Fruit fly (Drosophila melanogaster) whole organism, pupa: ENCODE data around the gene CG34327.

Experiments
- CG10348 ChIP-seq: fragments of 200-800 bp; sonication (Bioruptor generic); IDR thresholded peaks from 2 replicates; pipeline ENCODE4 v1.3.6; 2022; ENCODE audit warnings: missing biosample characterization, missing genetic modification characterization
- CG12605 ChIP-seq: fragments of 200-800 bp; sonication (Bioruptor generic); IDR thresholded peaks from 2 replicates; pipeline ENCODE4 v1.3.6; 2022; ENCODE audit warnings: missing biosample characterization, missing genetic modification characterization
- CG13204 ChIP-seq: fragments of 200-800 bp; sonication (Bioruptor generic); optimal IDR thresholded peaks from 2 replicates; lab custom pipeline; 2018; ENCODE audit warnings: missing biosample characterization, mild to moderate bottlenecking, missing genetic modification characterization, moderate library complexity
- CG14655 ChIP-seq: fragments of 200-800 bp; sonication (Bioruptor generic); optimal IDR thresholded peaks from 3 replicates; lab custom pipeline; 2017; ENCODE audit warnings: mild to moderate bottlenecking, missing biosample characterization, missing genetic modification reagents, missing genetic modification characterization
- CG15710 ChIP-seq: fragments of 200-800 bp; sonication (Bioruptor generic); optimal IDR thresholded peaks from 2 replicates; lab custom pipeline; 2018; ENCODE audit warnings: missing biosample characterization, mild to moderate bottlenecking, missing genetic modification characterization, moderate library complexity
- CG17806 ChIP-seq: fragments of 200-800 bp; sonication (Bioruptor generic); optimal IDR thresholded peaks from 2 replicates; lab custom pipeline; 2018; ENCODE audit warnings: missing biosample characterization, mild to moderate bottlenecking, missing genetic modification characterization, moderate library complexity
- CG32121 ChIP-seq: fragments of 200-800 bp; sonication (Bioruptor generic); IDR thresholded peaks from 2 replicates; pipeline ENCODE4 v1.3.6; 2022; ENCODE audit warnings: missing biosample characterization, missing genetic modification characterization
- CG34367 ChIP-seq: fragments of 200-800 bp; sonication (Bioruptor generic); optimal IDR thresholded peaks from 2 replicates; lab custom pipeline; 2018; ENCODE audit warnings: missing biosample characterization, mild to moderate bottlenecking, missing genetic modification characterization
- CG4496 ChIP-seq: fragments of 200-800 bp; sonication (Bioruptor generic); IDR thresholded peaks from 3 replicates; pipeline ENCODE4 v1.3.6; 2022; ENCODE audit warnings: missing biosample characterization, missing genetic modification characterization
- CG8159 ChIP-seq: fragments of 200-800 bp; sonication (Bioruptor generic); optimal IDR thresholded peaks from 3 replicates; lab custom pipeline; 2018; ENCODE audit warnings: missing biosample characterization, mild to moderate bottlenecking, missing genetic modification characterization, moderate library complexity
- CG8301 ChIP-seq: fragments of 200-800 bp; sonication (Bioruptor generic); optimal IDR thresholded peaks from 2 replicates; lab custom pipeline; 2018; ENCODE audit warnings: missing biosample characterization, mild to moderate bottlenecking, missing genetic modification characterization
- CG9948 ChIP-seq: fragments of 200-800 bp; sonication (Bioruptor generic); optimal IDR thresholded peaks from 2 replicates; lab custom pipeline; 2018; ENCODE audit warnings: missing biosample characterization, mild to moderate bottlenecking, missing genetic modification characterization, moderate library complexity
- D1 ChIP-seq: fragments of 200-800 bp; sonication (Bioruptor generic); optimal IDR thresholded peaks from 2 replicates; lab custom pipeline; 2018; ENCODE audit warnings: missing biosample characterization, mild to moderate bottlenecking, missing genetic modification characterization, moderate library complexity
- EcR ChIP-seq: fragments of 200-800 bp; sonication (Bioruptor generic); optimal IDR thresholded peaks from 3 replicates; lab custom pipeline; 2019; ENCODE audit warnings: missing biosample characterization, missing genetic modification characterization, mild to moderate bottlenecking, moderate library complexity, missing genetic modification reagents
- Ets98B ChIP-seq: fragments of 200-800 bp; sonication (Bioruptor generic); IDR thresholded peaks from 2 replicates; pipeline ENCODE4 v1.3.6; 2022; ENCODE audit warnings: missing biosample characterization, missing genetic modification characterization
- Pif1A ChIP-seq: fragments of 200-800 bp; sonication (Bioruptor generic); optimal IDR thresholded peaks from 3 replicates; lab custom pipeline; 2016; ENCODE audit warnings: missing biosample characterization, missing genetic modification characterization
- Pif1B ChIP-seq: fragments of 200-800 bp; sonication (Bioruptor generic); optimal IDR thresholded peaks from 3 replicates; lab custom pipeline; 2016; ENCODE audit warnings: missing biosample characterization, missing genetic modification characterization
- Snoo ChIP-seq: fragments of 200-800 bp; sonication (Bioruptor generic); optimal IDR thresholded peaks from 3 replicates; lab custom pipeline; 2017; ENCODE audit warnings: missing biosample characterization, mild to moderate bottlenecking, missing genetic modification characterization, inconsistent platforms
- fd96Ca ChIP-seq: fragments of 200-800 bp; sonication (Bioruptor generic); IDR thresholded peaks from 3 replicates; pipeline ENCODE4 v1.3.6; 2022; ENCODE audit warnings: missing biosample characterization, missing genetic modification characterization
- gl ChIP-seq: fragments of 200-800 bp; sonication (Bioruptor generic); optimal IDR thresholded peaks from 2 replicates; lab custom pipeline; 2018; ENCODE audit warnings: missing biosample characterization, mild to moderate bottlenecking, missing genetic modification characterization
- rn ChIP-seq: fragments of 200-800 bp; sonication (Bioruptor generic); IDR thresholded peaks from 2 replicates; pipeline ENCODE4 v1.3.6; 2022; ENCODE audit warnings: missing biosample characterization, missing genetic modification characterization

CG34327 gene

DNA sequence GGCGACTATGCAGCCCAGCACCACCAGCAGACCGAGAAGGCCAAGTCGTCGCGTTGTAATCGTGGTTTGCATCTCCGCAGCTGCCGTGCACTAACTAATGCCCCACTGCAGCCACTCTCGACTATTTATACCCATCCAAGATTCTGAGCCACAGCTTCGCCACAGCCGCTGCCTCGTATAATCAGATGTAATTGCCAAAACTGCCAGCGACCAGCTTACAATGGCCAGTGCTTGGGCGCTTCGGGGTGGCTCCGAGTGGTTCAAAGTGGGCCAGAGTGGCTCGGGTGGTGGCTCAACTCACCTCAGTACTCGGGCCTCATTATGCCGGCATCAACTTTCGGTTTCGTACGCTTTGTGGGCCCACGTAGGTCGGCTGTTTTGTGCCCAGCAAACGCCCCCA, at the start of gene CG34327:
Gene CG34327, minus strand, starts transcription at position 101 of the 400 bp plus-strand sequence.
- TF ChIP-seq CG13204 (GFP tag; lab: Kevin White, UChicago) (no peak), CG14655 (no peak), CG32121 (no peak), Pif1B (GFP tag; lab: Kevin White, UChicago) (no peak), CG10348 (GFP tag; lab: Robert Waterston, UW) (no peak), D1 (tag; lab: Kevin White, UChicago) (no peak), Snoo (tag; lab: Kevin White, UChicago) (no peak), CG4496 (GFP tag; lab: Robert Waterston, UW) (no peak), CG8301 (tag; lab: Kevin White, UChicago) (no peak), EcR (GFP tag; lab: Kevin White, UChicago) (no peak)
- TF ChIP-seq, all 21 proteins: peak for 0

DNA sequence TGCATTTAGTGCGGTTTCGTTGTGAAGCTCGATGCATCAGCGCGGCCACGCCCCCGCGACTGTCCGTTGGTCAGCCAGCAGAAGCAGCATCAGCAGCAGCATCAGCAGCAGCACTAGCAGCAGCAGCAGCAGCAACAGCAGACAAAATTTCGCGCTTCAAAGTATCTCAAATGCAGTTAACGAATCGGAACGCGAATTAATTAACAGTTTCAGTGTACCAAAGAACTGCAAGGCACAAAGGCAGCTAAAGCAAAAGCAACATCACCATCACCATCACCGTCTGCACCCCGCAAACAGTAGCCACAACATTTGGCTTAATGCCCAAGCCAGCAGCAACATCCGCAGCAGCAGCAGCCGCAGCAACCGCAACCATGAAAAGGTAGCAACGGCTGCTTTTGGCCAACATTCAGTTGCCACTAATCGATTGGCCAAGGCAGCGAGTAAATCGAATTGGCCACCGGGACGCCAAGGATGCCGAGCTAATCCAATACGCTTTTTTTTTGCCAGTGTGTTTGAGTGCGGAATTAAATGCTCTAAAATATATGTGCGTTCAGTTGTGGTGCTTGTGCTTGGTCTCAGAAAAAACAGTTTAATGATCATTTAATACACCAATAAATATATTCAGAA, 41.9 kb upstream of the CG34327 start:
- TF ChIP-seq gl (tag; lab: Kevin White, UChicago) (no peak), Pif1A (no peak), D1 (tag; lab: Kevin White, UChicago) (no peak), Pif1B (GFP tag; lab: Kevin White, UChicago) (no peak), fd96Ca (GFP tag; lab: Robert Waterston, UW) (no peak), CG12605 (GFP tag; lab: Robert Waterston, UW) (no peak), CG8159 (tag; lab: Kevin White, UChicago) (no peak), CG4496 (GFP tag; lab: Robert Waterston, UW) (no peak), CG9948 (tag; lab: Kevin White, UChicago) (no peak), CG32121 (no peak)

DNA sequence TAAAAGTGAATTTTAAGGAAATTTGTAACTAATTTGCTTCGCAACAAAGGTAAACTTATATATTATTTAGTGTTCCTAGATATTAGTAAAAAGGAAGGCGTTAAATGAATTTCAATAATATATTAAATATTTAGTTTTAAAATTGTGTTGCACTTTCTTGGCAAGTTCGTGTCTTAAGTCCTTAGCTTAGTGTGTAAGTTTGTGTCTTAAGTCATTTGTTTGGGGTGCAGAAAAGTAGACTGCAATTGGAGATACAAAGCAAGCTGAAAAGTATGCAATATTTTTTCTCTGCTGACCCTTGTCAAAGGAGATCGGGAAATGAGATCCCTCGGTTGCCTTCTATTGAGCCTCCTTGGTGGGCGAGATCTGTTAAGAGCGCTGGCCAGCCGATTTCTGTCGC, 38.4 kb upstream of the CG34327 start:
- TF ChIP-seq CG14655 (no peak), CG8301 (tag; lab: Kevin White, UChicago) (no peak), rn (GFP tag; lab: Robert Waterston, UW) (no peak), Snoo (tag; lab: Kevin White, UChicago) (no peak), CG13204 (GFP tag; lab: Kevin White, UChicago) (no peak), fd96Ca (GFP tag; lab: Robert Waterston, UW) (no peak), CG17806 (no peak)

DNA sequence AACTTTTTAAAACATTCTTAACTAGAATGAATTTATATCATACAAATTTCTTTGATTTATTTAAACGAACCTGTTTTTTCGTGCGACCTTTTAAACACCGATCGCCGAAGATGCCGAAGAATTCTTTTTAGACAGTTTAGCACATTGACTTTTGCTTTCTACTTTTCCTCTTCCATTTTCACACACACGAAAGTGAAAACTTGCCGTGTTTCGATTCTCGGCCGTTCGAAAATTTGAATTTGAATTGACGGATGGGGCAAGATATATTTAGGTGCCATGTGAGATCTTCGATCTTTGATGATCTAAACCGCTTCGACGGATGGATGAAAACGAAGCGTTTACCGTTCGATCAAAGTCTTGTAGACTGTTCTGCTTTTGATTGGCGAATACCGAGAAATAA, 32.1 kb upstream of the CG34327 start:
- no peak for TF ChIP-seq Pif1A
- no peak for TF ChIP-seq fd96Ca (GFP tag; lab: Robert Waterston, UW)
- no peak for TF ChIP-seq Snoo (tag; lab: Kevin White, UChicago)
- TF ChIP-seq CG15710 (tag; lab: Kevin White, UChicago): no peak
- TF ChIP-seq gl (tag; lab: Kevin White, UChicago): no peak
- TF ChIP-seq CG8301 (tag; lab: Kevin White, UChicago): no peak
- no peak for TF ChIP-seq CG14655
- TF ChIP-seq Pif1B (GFP tag; lab: Kevin White, UChicago): no peak
- no peak for TF ChIP-seq CG32121
- TF ChIP-seq rn (GFP tag; lab: Robert Waterston, UW): no peak
- no peak for TF ChIP-seq CG34367 (tag; lab: Kevin White, UChicago)
- no peak for TF ChIP-seq CG10348 (GFP tag; lab: Robert Waterston, UW)
- TF ChIP-seq D1 (tag; lab: Kevin White, UChicago): no peak
- TF ChIP-seq CG17806: no peak

DNA sequence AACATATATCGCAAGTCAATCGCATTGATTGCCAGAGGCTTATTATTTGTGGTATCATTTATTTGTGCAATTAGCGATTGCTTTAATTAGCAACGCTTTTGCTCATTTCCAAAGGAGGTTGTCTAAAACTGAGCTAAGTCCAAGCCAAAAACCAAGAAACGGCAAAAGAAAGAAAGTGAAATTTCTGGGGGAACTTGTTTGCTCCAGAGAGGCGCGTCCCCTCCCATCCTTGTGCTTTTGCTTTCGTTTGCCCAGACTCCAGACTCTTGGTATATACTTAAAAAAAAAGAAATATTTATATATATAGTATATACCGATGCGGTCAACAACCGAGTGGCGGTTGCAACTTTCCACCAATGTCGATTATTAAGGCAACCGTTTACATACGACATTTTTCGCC, 30.5 kb upstream of the CG34327 start:
- TF ChIP-seq CG14655 (peak; percentile 24), CG4496 (GFP tag; lab: Robert Waterston, UW) (no peak), CG13204 (GFP tag; lab: Kevin White, UChicago) (no peak)

DNA sequence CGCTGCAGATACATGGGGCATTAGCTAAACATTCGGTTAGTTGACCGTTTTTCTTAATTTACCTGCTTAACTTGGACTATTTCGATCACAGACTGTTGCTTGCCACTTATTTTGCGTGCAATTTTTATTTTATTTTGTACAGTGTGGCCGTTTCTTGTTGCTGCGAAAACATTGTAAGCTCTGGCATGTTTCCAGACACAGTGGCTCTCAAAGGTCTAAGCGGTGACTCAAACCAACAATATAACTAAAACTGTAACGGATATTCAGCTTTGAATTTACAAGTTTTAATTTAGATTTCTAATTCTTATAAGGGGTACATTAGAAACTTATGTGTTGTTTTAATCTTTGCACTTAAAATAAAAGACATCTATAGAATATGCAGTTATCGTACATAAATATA, 25.7 kb upstream of the CG34327 start, which contains the start of gene CG8675:
Gene CG8675, minus strand, starts transcription at position 177 of the 400 bp plus-strand sequence.
- TF ChIP-seq CG8159 (tag; lab: Kevin White, UChicago) (no peak), CG9948 (tag; lab: Kevin White, UChicago) (no peak), fd96Ca (GFP tag; lab: Robert Waterston, UW) (no peak), Ets98B (GFP tag; lab: Robert Waterston, UW) (no peak), CG13204 (GFP tag; lab: Kevin White, UChicago) (no peak)

DNA sequence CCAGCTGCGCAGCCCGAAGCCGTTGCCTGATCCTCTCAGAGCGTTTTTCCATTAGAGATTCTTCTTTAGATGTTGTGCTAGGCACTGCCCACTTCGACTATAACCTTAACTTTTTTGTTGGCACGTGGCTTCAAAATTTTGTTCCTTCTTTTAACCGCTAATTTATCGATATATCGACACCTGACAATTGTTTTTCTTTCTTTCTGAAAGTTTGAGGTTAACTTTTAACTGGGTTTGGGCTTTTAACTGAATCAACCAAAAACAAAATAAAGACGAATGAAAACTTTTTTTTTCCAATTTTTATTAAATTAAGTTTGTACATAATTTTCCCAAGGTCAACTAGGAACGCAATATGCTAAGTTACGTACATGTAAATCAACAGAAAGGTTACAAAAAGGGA, 23.3 kb upstream of the CG34327 start, which contains the start of gene CG42854:
Gene CG42854, minus strand, starts transcription at position 101 of the 400 bp plus-strand sequence.
- TF ChIP-seq Ets98B (GFP tag; lab: Robert Waterston, UW) (no peak), fd96Ca (GFP tag; lab: Robert Waterston, UW) (no peak), CG13204 (GFP tag; lab: Kevin White, UChicago) (no peak), Pif1B (GFP tag; lab: Kevin White, UChicago) (no peak), CG4496 (GFP tag; lab: Robert Waterston, UW) (no peak), CG10348 (GFP tag; lab: Robert Waterston, UW) (no peak), CG8159 (tag; lab: Kevin White, UChicago) (no peak), rn (GFP tag; lab: Robert Waterston, UW) (no peak), CG17806 (no peak), CG15710 (tag; lab: Kevin White, UChicago) (no peak), CG9948 (tag; lab: Kevin White, UChicago) (no peak), CG12605 (GFP tag; lab: Robert Waterston, UW) (no peak), CG8301 (tag; lab: Kevin White, UChicago) (no peak), Pif1A (no peak), D1 (tag; lab: Kevin White, UChicago) (no peak), EcR (GFP tag; lab: Kevin White, UChicago) (no peak), gl (tag; lab: Kevin White, UChicago) (no peak), CG32121 (no peak)
